Worm (Caenorhabditis elegans) whole organism, L4 larva: ENCODE data around the gene nlp-78.

ENCODE experiments used
- ama-1 ChIP-seq: fragments of 150-350 bp; optimal IDR thresholded peaks from 2 replicates; lab custom pipeline; 2014; ENCODE audit warnings: inconsistent platforms, mixed read lengths
- ceh-82 ChIP-seq: sonication (generic microtip); optimal IDR thresholded peaks from 2 replicates; lab custom pipeline; 2017; ENCODE audit warnings: missing biosample characterization, missing genetic modification characterization
- lin-15B ChIP-seq: fragments of 150-350 bp; sonication (generic microtip); optimal IDR thresholded peaks from 3 replicates; lab custom pipeline; 2014; ENCODE audit warnings: missing biosample characterization, missing genetic modification characterization
- lsy-2 ChIP-seq, 2 experiments: fragments of 150-350 bp in 1 of 2; sonication (generic microtip) in 1 of 2; optimal IDR thresholded peaks; 2 replicates each; lab custom pipeline; 2014 to 2017; ENCODE audit warnings: missing biosample characterization in 2 of 2, missing genetic modification characterization in 2 of 2
- mep-1 ChIP-seq: fragments of 150-350 bp; sonication (generic microtip); optimal IDR thresholded peaks from 3 replicates; lab custom pipeline; 2014; ENCODE audit warnings: missing biosample characterization, missing genetic modification characterization
- nhr-10 ChIP-seq: fragments of 150-350 bp; optimal IDR thresholded peaks from 2 replicates; lab custom pipeline; 2014; ENCODE audit warnings: missing biosample characterization, missing genetic modification characterization
- nhr-48 ChIP-seq: sonication (generic microtip); optimal IDR thresholded peaks from 2 replicates; lab custom pipeline; 2016; ENCODE audit warnings: mild to moderate bottlenecking, missing genetic modification characterization, missing compliant biosample characterization
- nhr-76 ChIP-seq: fragments of 150-350 bp; optimal IDR thresholded peaks from 2 replicates; lab custom pipeline; 2014; ENCODE audit warnings: missing biosample characterization, missing genetic modification characterization
- nhr-77 ChIP-seq: fragments of 150-350 bp; optimal IDR thresholded peaks from 2 replicates; lab custom pipeline; 2014; ENCODE audit warnings: missing biosample characterization, missing genetic modification characterization
- pha-4 ChIP-seq, 2 experiments: fragments of 150-350 bp in 1 of 2; fragments of 200-800 bp in 1 of 2; sonication (Bioruptor generic) in 1 of 2; IDR thresholded peaks in 1 of 2; optimal IDR thresholded peaks in 1 of 2; 2 replicates each; pipeline versions ENCODE4 v1.3.6 to Lab custom; 2014 to 2022; ENCODE audit warnings: missing genetic modification characterization in 2 of 2, missing genetic modification reagents in 2 of 2, missing biosample characterization in 1 of 2, missing compliant biosample characterization in 1 of 2
- pqm-1 ChIP-seq: sonication (generic microtip); optimal IDR thresholded peaks from 2 replicates; lab custom pipeline; 2017; ENCODE audit warnings: missing biosample characterization, missing genetic modification characterization
- snpc-4 ChIP-seq: fragments of 150-350 bp; optimal IDR thresholded peaks from 2 replicates; lab custom pipeline; 2014; ENCODE audit warnings: missing biosample characterization, missing genetic modification characterization
- spr-3 ChIP-seq: fragments of 200-800 bp; sonication (Bioruptor generic); optimal IDR thresholded peaks from 2 replicates; lab custom pipeline; 2018; ENCODE audit warnings: mild to moderate bottlenecking, missing genetic modification characterization, missing compliant biosample characterization
- zag-1 ChIP-seq: fragments of 150-350 bp; optimal IDR thresholded peaks from 2 replicates; lab custom pipeline; 2014; ENCODE audit warnings: missing biosample characterization, missing genetic modification characterization

ce11 chrII:9158029-9158428, 22.1 kb downstream of the nlp-78 start, which contains the start of gene oac-54:
- TF ChIP-seq pha-4 (GFP tag; IDR thresholded peaks at IDR 0.05; lab: Robert Waterston, UW) (no peak), pha-4 (tag; optimal IDR thresholded peaks at IDR 0.05; lab: Kevin White, UChicago) (no peak), spr-3 (no peak), mep-1 (no peak), nhr-77 (no peak), nhr-10 (tag; lab: Kevin White, UChicago) (no peak), lin-15B (tag; lab: Kevin White, UChicago) (no peak), nhr-76 (no peak), zag-1 (no peak), lsy-2 (tag; optimal IDR thresholded peaks at IDR 0.05; lab: Kevin White, UChicago) (no peak), ceh-82 (tag; lab: Kevin White, UChicago) (no peak), ama-1 (no peak), nhr-48 (tag; lab: Kevin White, UChicago) (no peak), snpc-4 (tag; lab: Kevin White, UChicago) (no peak), pqm-1 (tag; lab: Kevin White, UChicago) (no peak)
